Fruit fly (Drosophila melanogaster) whole organism, embryonic: ENCODE measurements around the gene CG10337.

Source experiments
- Atf6 ChIP-seq: fragments of 200-800 bp; sonication (Bioruptor generic); IDR thresholded peaks from 2 replicates; pipeline ENCODE4 v1.3.6; 2022; ENCODE audit warnings: missing biosample characterization, missing genetic modification characterization
- BEAF-32 ChIP-seq: fragments of 200-800 bp; sonication (Bioruptor generic); optimal IDR thresholded peaks from 3 replicates; lab custom pipeline; 2017; ENCODE audit warnings: missing biosample characterization, missing genetic modification characterization, mild to moderate bottlenecking, moderate library complexity, missing genetic modification reagents
- CG10267 ChIP-seq: fragments of 200-800 bp; sonication (Bioruptor generic); optimal IDR thresholded peaks from 2 replicates; lab custom pipeline; 2018; ENCODE audit warnings: missing biosample characterization, mild to moderate bottlenecking, missing genetic modification characterization, moderate library complexity
- CG13624 ChIP-seq: fragments of 200-800 bp; sonication (Bioruptor generic); optimal IDR thresholded peaks from 2 replicates; lab custom pipeline; 2016; ENCODE audit warnings: missing biosample characterization, missing genetic modification characterization
- CG14667 ChIP-seq: fragments of 200-800 bp; sonication (Bioruptor generic); IDR thresholded peaks from 2 replicates; pipeline ENCODE4 v1.3.6; 2022; ENCODE audit warnings: missing biosample characterization, missing genetic modification characterization
- CG14965 ChIP-seq: fragments of 200-800 bp; sonication (Bioruptor generic); optimal IDR thresholded peaks from 2 replicates; lab custom pipeline; 2016; ENCODE audit warnings: missing biosample characterization, missing genetic modification characterization, borderline replicate concordance
- CG15011 ChIP-seq: fragments of 200-800 bp; sonication (Bioruptor generic); optimal IDR thresholded peaks from 3 replicates; lab custom pipeline; 2018; ENCODE audit warnings: missing biosample characterization, mild to moderate bottlenecking, missing genetic modification characterization
- CG15479 ChIP-seq: fragments of 200-800 bp; sonication (Bioruptor generic); optimal IDR thresholded peaks from 3 replicates; lab custom pipeline; 2019; ENCODE audit warnings: missing biosample characterization, mild to moderate bottlenecking, missing genetic modification characterization, moderate library complexity
- CG18262 ChIP-seq: fragments of 200-800 bp; optimal IDR thresholded peaks from 3 replicates; lab custom pipeline; 2019; ENCODE audit warnings: missing biosample characterization, mild to moderate bottlenecking, missing genetic modification characterization, moderate library complexity
- CG18599 ChIP-seq: fragments of 200-800 bp; sonication (Bioruptor generic); optimal IDR thresholded peaks from 3 replicates; lab custom pipeline; 2017; ENCODE audit warnings: missing biosample characterization, missing genetic modification characterization, mild to moderate bottlenecking, moderate library complexity, missing genetic modification reagents
- CG2199 ChIP-seq: fragments of 200-800 bp; sonication (Bioruptor generic); IDR thresholded peaks from 3 replicates; pipeline ENCODE4 v1.3.6; 2022; ENCODE audit warnings: missing biosample characterization, missing genetic modification characterization
- CG3065 ChIP-seq: fragments of 200-800 bp; sonication (Bioruptor generic); optimal IDR thresholded peaks from 2 replicates; lab custom pipeline; 2016; ENCODE audit warnings: missing biosample characterization, missing genetic modification characterization
- CG43689 ChIP-seq: fragments of 200-800 bp; sonication (Bioruptor generic); IDR thresholded peaks from 2 replicates; pipeline ENCODE4 v1.3.6; 2022; ENCODE audit warnings: missing biosample characterization, missing genetic modification characterization
- CG6765 ChIP-seq: fragments of 200-800 bp; sonication (Bioruptor generic); optimal IDR thresholded peaks from 3 replicates; lab custom pipeline; 2017; ENCODE audit warnings: missing biosample characterization, mild to moderate bottlenecking, missing genetic modification characterization
- CG7271 ChIP-seq: fragments of 200-800 bp; sonication (Bioruptor generic); optimal IDR thresholded peaks from 2 replicates; lab custom pipeline; 2018; ENCODE audit warnings: missing biosample characterization, mild to moderate bottlenecking, missing genetic modification characterization, moderate library complexity
- CG7786 ChIP-seq: fragments of 200-800 bp; sonication (Bioruptor generic); optimal IDR thresholded peaks from 2 replicates; lab custom pipeline; 2016; ENCODE audit warnings: missing biosample characterization, missing genetic modification characterization
- CG8290 ChIP-seq, 3 experiments: fragments of 200-800 bp; sonication (Bioruptor generic); optimal IDR thresholded peaks; 2 replicates each; lab custom pipeline; 2016 to 2019; ENCODE audit warnings: missing biosample characterization in 3 of 3, missing genetic modification characterization in 3 of 3, mild to moderate bottlenecking in 2 of 3, moderate library complexity in 1 of 3
- CG8388 ChIP-seq: fragments of 200-800 bp; sonication (Bioruptor generic); optimal IDR thresholded peaks from 2 replicates; lab custom pipeline; 2019; ENCODE audit warnings: missing biosample characterization, mild to moderate bottlenecking, missing genetic modification characterization, moderate library complexity
- CG9437 ChIP-seq: fragments of 200-800 bp; sonication (Bioruptor generic); optimal IDR thresholded peaks from 2 replicates; lab custom pipeline; 2018; ENCODE audit warnings: missing biosample characterization, mild to moderate bottlenecking, missing genetic modification characterization
- CG9727 ChIP-seq: fragments of 200-800 bp; sonication (Bioruptor generic); optimal IDR thresholded peaks from 3 replicates; lab custom pipeline; 2017; ENCODE audit warnings: missing biosample characterization, mild to moderate bottlenecking, missing genetic modification characterization
- CG9876 ChIP-seq: fragments of 200-800 bp; sonication (Bioruptor generic); optimal IDR thresholded peaks from 2 replicates; lab custom pipeline; 2016; ENCODE audit warnings: missing biosample characterization, missing genetic modification characterization
- CG9932 ChIP-seq: fragments of 200-800 bp; sonication (Bioruptor generic); IDR thresholded peaks from 2 replicates; pipeline ENCODE4 v1.3.6; 2022; ENCODE audit warnings: missing biosample characterization, missing genetic modification characterization
- Doc2 ChIP-seq: fragments of 200-800 bp; sonication (Bioruptor generic); IDR thresholded peaks from 2 replicates; pipeline ENCODE4 v1.3.6; 2022; ENCODE audit warnings: missing biosample characterization, missing genetic modification characterization
- Drgx ChIP-seq: fragments of 200-800 bp; sonication (Bioruptor generic); IDR thresholded peaks from 2 replicates; pipeline ENCODE4 v1.3.6; 2022; ENCODE audit warnings: missing biosample characterization, missing genetic modification characterization
- Fer1 ChIP-seq: fragments of 200-800 bp; sonication (Bioruptor generic); optimal IDR thresholded peaks from 2 replicates; lab custom pipeline; 2017; ENCODE audit warnings: missing biosample characterization, mild to moderate bottlenecking, missing genetic modification characterization
- Hr78 ChIP-seq, 2 experiments: fragments of 200-800 bp in 1 of 2; fragments of >200 bp in 1 of 2; sonication (Bioruptor generic) in 1 of 2; optimal IDR thresholded peaks; 2 replicates each; lab custom pipeline; 2017 to 2019; ENCODE audit warnings: missing biosample characterization in 2 of 2, missing genetic modification characterization in 2 of 2, mild to moderate bottlenecking in 1 of 2, moderate library complexity in 1 of 2
- Lim3 ChIP-seq: fragments of 200-800 bp; sonication (Bioruptor generic); IDR thresholded peaks from 2 replicates; pipeline ENCODE4 v1.3.6; 2022; ENCODE audit warnings: missing biosample characterization, missing genetic modification characterization
- Mrtf ChIP-seq: fragments of 200-800 bp; sonication (Bioruptor generic); IDR thresholded peaks from 3 replicates; pipeline ENCODE4 v1.3.6; 2022; ENCODE audit warnings: missing biosample characterization, missing genetic modification characterization
- NfI ChIP-seq: fragments of 200-800 bp; sonication (Bioruptor generic); optimal IDR thresholded peaks from 3 replicates; lab custom pipeline; 2018; ENCODE audit warnings: missing biosample characterization, mild to moderate bottlenecking, missing genetic modification characterization, moderate library complexity
- Opbp ChIP-seq: fragments of 200-800 bp; sonication (Bioruptor generic); IDR thresholded peaks from 3 replicates; pipeline ENCODE4 v1.3.6; 2022; ENCODE audit warnings: missing biosample characterization, missing genetic modification characterization; ENCODE audit not compliant: partially characterized antibody
- Optix ChIP-seq: fragments of 200-800 bp; sonication (Bioruptor generic); IDR thresholded peaks from 3 replicates; pipeline ENCODE4 v1.3.6; 2022; ENCODE audit warnings: missing biosample characterization, missing genetic modification characterization
- Spps ChIP-seq: fragments of 200-800 bp; sonication (Bioruptor generic); optimal IDR thresholded peaks from 2 replicates; lab custom pipeline; 2018; ENCODE audit warnings: missing biosample characterization, mild to moderate bottlenecking, missing genetic modification characterization
- TFAM ChIP-seq: fragments of 200-800 bp; sonication (Bioruptor generic); optimal IDR thresholded peaks from 2 replicates; lab custom pipeline; 2017; ENCODE audit warnings: missing biosample characterization, missing genetic modification characterization, inconsistent platforms
- aop ChIP-seq: fragments of 200-800 bp; sonication (Bioruptor generic); IDR thresholded peaks from 2 replicates; pipeline ENCODE4 v1.3.6; 2022; ENCODE audit warnings: missing biosample characterization, missing genetic modification characterization
- bowl ChIP-seq: fragments of 200-800 bp; sonication (Bioruptor generic); IDR thresholded peaks from 2 replicates; pipeline ENCODE4 v1.3.6; 2022; ENCODE audit warnings: missing biosample characterization, missing genetic modification characterization
- caup ChIP-seq: fragments of 200-800 bp; sonication (Bioruptor generic); optimal IDR thresholded peaks from 3 replicates; lab custom pipeline; 2017; ENCODE audit warnings: missing biosample characterization, mild to moderate bottlenecking, missing genetic modification characterization, moderate library complexity; ENCODE audit not compliant: severe bottlenecking
- grn ChIP-seq: fragments of 200-800 bp; sonication (Bioruptor generic); optimal IDR thresholded peaks from 3 replicates; lab custom pipeline; 2017; ENCODE audit warnings: missing biosample characterization, missing genetic modification characterization
- jing ChIP-seq: fragments of 200-800 bp; sonication (Bioruptor generic); optimal IDR thresholded peaks from 2 replicates; lab custom pipeline; 2018; ENCODE audit warnings: missing biosample characterization, mild to moderate bottlenecking, missing genetic modification characterization
- klu ChIP-seq: fragments of 200-800 bp; sonication (Bioruptor generic); IDR thresholded peaks from 2 replicates; pipeline ENCODE4 v1.3.6; 2022; ENCODE audit warnings: missing biosample characterization, missing genetic modification characterization
- lov ChIP-seq, 2 experiments: fragments of 200-800 bp in 1 of 2; fragments of >200 bp in 1 of 2; sonication (Bioruptor generic) in 1 of 2; IDR thresholded peaks in 1 of 2; optimal IDR thresholded peaks in 1 of 2; 2 replicates in 1 of 2; 3 replicates in 1 of 2; pipeline versions ENCODE4 v1.3.6 to Lab custom; 2017 to 2022; ENCODE audit warnings: missing biosample characterization in 1 of 2, missing genetic modification characterization in 1 of 2
- shn ChIP-seq: fragments of 200-800 bp; sonication (Bioruptor generic); optimal IDR thresholded peaks from 3 replicates; lab custom pipeline; 2016; ENCODE audit warnings: missing biosample characterization, missing genetic modification characterization
- sima ChIP-seq: fragments of 200-800 bp; sonication (Bioruptor generic); optimal IDR thresholded peaks from 2 replicates; lab custom pipeline; 2016; ENCODE audit warnings: missing biosample characterization, missing genetic modification characterization
- sob ChIP-seq: fragments of 200-800 bp; sonication (Bioruptor generic); IDR thresholded peaks from 2 replicates; pipeline ENCODE4 v1.3.6; 2022; ENCODE audit warnings: missing biosample characterization, missing genetic modification characterization
- stwl ChIP-seq: fragments of 200-800 bp; sonication (Bioruptor generic); optimal IDR thresholded peaks from 3 replicates; lab custom pipeline; 2018; ENCODE audit warnings: missing biosample characterization, mild to moderate bottlenecking, missing genetic modification characterization, moderate library complexity
- toy ChIP-seq: fragments of 200-800 bp; sonication (Bioruptor generic); IDR thresholded peaks from 2 replicates; pipeline ENCODE4 v1.3.6; 2022; ENCODE audit warnings: missing biosample characterization, missing genetic modification characterization
- vfl ChIP-seq: fragments of 200-800 bp; sonication (Bioruptor generic); optimal IDR thresholded peaks from 2 replicates; lab custom pipeline; 2016; ENCODE audit warnings: missing biosample characterization, missing genetic modification characterization
- wek ChIP-seq: fragments of 200-800 bp; sonication (Bioruptor generic); optimal IDR thresholded peaks from 3 replicates; lab custom pipeline; 2018; ENCODE audit warnings: missing biosample characterization, mild to moderate bottlenecking, missing genetic modification characterization, moderate library complexity
- yki ChIP-seq: fragments of >200 bp; optimal IDR thresholded peaks from 3 replicates; lab custom pipeline; 2018

CG10337 gene

DNA sequence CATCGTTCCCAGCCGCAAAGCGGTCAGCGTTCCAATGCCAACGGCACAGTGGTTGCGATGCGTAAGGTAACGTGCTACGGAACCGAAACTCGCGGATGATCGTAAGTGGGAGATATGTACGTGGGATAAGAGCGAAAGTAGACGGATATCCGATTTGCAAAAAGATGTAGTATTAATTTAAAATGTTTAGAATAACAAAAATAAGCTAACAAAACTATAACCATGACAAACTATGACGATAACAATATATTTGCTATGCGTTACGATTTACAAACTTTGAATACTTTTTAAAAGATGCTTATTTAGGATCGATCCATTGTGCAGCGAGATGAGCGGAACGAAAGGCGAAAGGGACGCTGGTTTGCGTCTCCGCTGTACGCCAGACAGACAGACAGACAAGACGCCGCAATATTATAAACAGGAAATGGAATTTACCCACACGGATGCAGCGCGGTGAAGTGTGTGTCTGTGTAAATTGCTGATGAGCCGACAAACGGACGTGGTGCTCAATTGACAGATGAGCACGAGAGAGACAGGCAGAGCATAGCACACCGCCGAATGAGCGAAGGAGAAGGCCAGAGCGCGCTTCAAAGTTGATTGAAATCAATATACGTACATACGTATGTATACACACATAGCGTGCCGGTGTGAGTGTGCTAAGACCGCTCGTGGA lies 29.0 kb upstream of the CG10337 start (continued):
- TF ChIP-seq aop (GFP tag; lab: Robert Waterston, UW) (peak; percentile 99), toy (peak; percentile 83), CG18262 (tag; lab: Kevin White, UChicago) (peak; percentile 97), caup (GFP tag; lab: Kevin White, UChicago) (peak; percentile 94), Doc2 (GFP tag; lab: Robert Waterston, UW) (peak; percentile 78), CG15479 (GFP tag; lab: Kevin White, UChicago) (peak; percentile 77), CG7786 (GFP tag; lab: Kevin White, UChicago) (peak; percentile 96), Fer1 (GFP tag; lab: Kevin White, UChicago) (peak; percentile 94), BEAF-32 (GFP tag; lab: Kevin White, UChicago) (peak; percentile 26), sob (peak; percentile 94), Drgx (peak; percentile 95), Optix (GFP tag; lab: Robert Waterston, UW) (peak; percentile 94), Atf6 (peak; percentile 95), bowl (peak; percentile 47; the same call in 1 of the 2 replicates), CG6765 (GFP tag; lab: Kevin White, UChicago) (peak; percentile 92), Mrtf (GFP tag; lab: Robert Waterston, UW) (peak; percentile 92), CG13624 (GFP tag; lab: Kevin White, UChicago) (peak; percentile 98), CG43689 (GFP tag; lab: Robert Waterston, UW) (peak; percentile 63), wek (GFP tag; lab: Kevin White, UChicago) (peak; percentile 64), CG15011 (GFP tag; lab: Kevin White, UChicago) (peak; percentile 95), CG10267 (tag; lab: Kevin White, UChicago) (peak; percentile 90), grn (GFP tag; lab: Kevin White, UChicago) (peak; percentile 78), CG9437 (GFP tag; lab: Kevin White, UChicago) (peak; percentile 94), sima (peak; percentile 89), CG9932 (GFP tag; lab: Robert Waterston, UW) (peak; percentile 95), CG3065 (peak; percentile 87), jing (GFP tag; lab: Kevin White, UChicago) (peak; percentile 96), CG9727 (GFP tag; lab: Kevin White, UChicago) (peak; percentile 98), CG8388 (GFP tag; lab: Kevin White, UChicago) (peak; percentile 94), CG9876 (GFP tag; lab: Kevin White, UChicago) (peak; percentile 95), lov (optimal IDR thresholded peaks at IDR 0.05; lab: Kevin White, UChicago) (no peak), lov (GFP tag; IDR thresholded peaks at IDR 0.05; lab: Robert Waterston, UW) (peak; percentile 68; the same call in 1 of the 3 replicates), CG7271 (tag; lab: Kevin White, UChicago) (no peak), Lim3 (GFP tag; lab: Robert Waterston, UW) (peak; percentile 74; the same call in 1 of the 2 replicates), shn (GFP tag; lab: Kevin White, UChicago) (peak; percentile 97), CG18599 (GFP tag; lab: Kevin White, UChicago) (peak; percentile 97), CG8290 (GFP tag; optimal IDR thresholded peaks at IDR 0.05; lab: Kevin White, UChicago) (peak; percentile 91), CG8290 (tag; optimal IDR thresholded peaks at IDR 0.05; lab: Kevin White, UChicago) (peak; percentile 89 to 94), yki (peak; percentile 60), Hr78 (GFP tag; optimal IDR thresholded peaks at IDR 0.05; lab: Kevin White, UChicago) (peak in 1 of 2 experiments; percentile 55), Opbp (GFP tag; lab: Robert Waterston, UW) (no peak), stwl (tag; lab: Kevin White, UChicago) (peak; percentile 16), vfl (GFP tag; lab: Kevin White, UChicago) (peak; percentile 94), klu (GFP tag; lab: Robert Waterston, UW) (peak; percentile 92), NfI (GFP tag; lab: Kevin White, UChicago) (peak; percentile 97), CG14667 (GFP tag; lab: Robert Waterston, UW) (peak; percentile 87), CG14965 (GFP tag; lab: Kevin White, UChicago) (peak; percentile 84), Spps (tag; lab: Kevin White, UChicago) (peak; percentile 89), CG2199 (GFP tag; lab: Robert Waterston, UW) (peak; percentile 58; the same call in 1 of the 3 replicates), TFAM (GFP tag; lab: Kevin White, UChicago) (peak; percentile 76)
